Fruit fly (Drosophila melanogaster) whole organism, wandering third instar larva: ENCODE results near the gene CG10862.

ENCODE experiments used
- N ChIP-seq: fragments of >200 bp; optimal IDR thresholded peaks from 2 replicates; lab custom pipeline; 2018; ENCODE audit warnings: missing biosample characterization, missing external identifiers, missing genetic modification characterization
- Sp1 ChIP-seq: fragments of 200-800 bp; sonication (Bioruptor generic); optimal IDR thresholded peaks from 3 replicates; lab custom pipeline; 2019; ENCODE audit warnings: missing biosample characterization, mild to moderate bottlenecking, missing genetic modification characterization, moderate library complexity
- Vsx2 ChIP-seq: fragments of 200-300, 225-300 bp; sonication (Bioruptor generic); optimal IDR thresholded peaks from 2 replicates; lab custom pipeline; 2018; ENCODE audit warnings: missing biosample characterization, missing genetic modification characterization; ENCODE audit not compliant: partially characterized antibody
- jim ChIP-seq: fragments of 175-275, 200-325 bp; sonication (Bioruptor generic); optimal IDR thresholded peaks from 2 replicates; lab custom pipeline; 2016; ENCODE audit warnings: missing biosample characterization, mild to moderate bottlenecking, missing genetic modification characterization
- lola ChIP-seq: fragments of >200 bp; optimal IDR thresholded peaks from 2 replicates; lab custom pipeline; 2017; ENCODE audit warnings: missing biosample characterization, missing genetic modification characterization

The CG10862 gene

DNA sequence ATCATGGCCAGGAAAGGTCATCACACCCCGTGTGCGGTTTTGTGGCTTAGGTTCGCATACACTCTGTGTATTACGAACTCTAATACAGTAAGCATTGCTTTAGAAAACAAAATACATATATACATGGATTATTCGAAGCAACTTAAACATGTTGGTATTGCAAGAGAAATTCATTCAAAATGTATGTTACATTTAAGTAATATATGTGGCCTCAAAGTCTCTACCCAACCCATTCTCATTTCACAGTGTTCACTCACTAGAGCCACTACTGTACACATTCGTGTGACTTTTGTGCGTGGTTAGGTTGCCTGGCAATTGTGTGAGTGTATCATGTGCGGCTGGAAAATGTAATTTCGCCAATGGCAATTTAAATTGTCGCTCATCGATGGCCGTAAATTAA, 47.6 kb downstream of the CG10862 start:
- TF ChIP-seq lola (GFP tag; lab: Kevin White, UChicago) (no peak), N (no peak), jim (GFP tag; lab: Kevin White, UChicago) (no peak), Sp1 (GFP tag; lab: Kevin White, UChicago) (no peak), Vsx2 (GFP tag; lab: Kevin White, UChicago) (no peak)
- TF ChIP-seq, all 38 proteins: peak for 0
